Worm (Caenorhabditis elegans) whole organism, young adult: ENCODE measurements around the gene dpy-11.

Experiments
- F49E8.2 ChIP-seq: sonication (generic microtip); optimal IDR thresholded peaks from 3 replicates; lab custom pipeline; 2017; ENCODE audit warnings: missing genetic modification characterization, mild to moderate bottlenecking, missing compliant biosample characterization, antibody characterized with exemption, moderate library complexity; ENCODE audit not compliant: insufficient read depth
- Y53F4B.3 ChIP-seq: fragments of 200-800 bp; sonication (Bioruptor generic); IDR thresholded peaks from 2 replicates; pipeline ENCODE4 v1.3.6; 2022; ENCODE audit warnings: missing genetic modification reagents, missing genetic modification characterization, missing compliant biosample characterization
- tbp1 ChIP-seq: fragments of 200-800 bp; sonication (Bioruptor generic); optimal IDR thresholded peaks from 2 replicates; lab custom pipeline; 2018; ENCODE audit warnings: mild to moderate bottlenecking, missing genetic modification characterization, missing compliant biosample characterization

DNA sequence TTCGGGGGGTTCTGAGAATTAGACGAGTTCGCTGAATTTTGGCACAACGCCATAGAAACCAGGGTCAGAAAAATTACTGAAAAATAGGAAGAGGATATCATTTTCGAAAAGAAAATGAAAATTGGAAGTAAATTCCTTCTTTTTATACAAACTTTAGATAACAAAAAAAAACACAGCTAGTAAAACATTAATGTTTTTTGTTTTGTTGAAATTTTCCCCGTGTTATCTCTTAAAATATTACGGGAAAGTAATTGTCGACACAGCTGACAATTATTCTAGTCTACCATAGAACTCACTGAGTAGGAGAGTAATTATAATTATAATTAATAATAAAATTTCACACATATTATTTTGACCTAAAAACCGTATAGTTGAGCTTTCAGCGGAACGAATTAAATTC, 44.1 kb upstream of the dpy-11 start, which contains the start of gene spp-26:
- TF ChIP-seq tbp1 (no peak), F49E8.2 (tag; lab: Kevin White, UChicago) (no peak), Y53F4B.3 (GFP tag; lab: Robert Waterston, UW) (no peak)
